Fruit fly (Drosophila melanogaster): Measurements from ENCODE around the gene GstD1.

DNA sequence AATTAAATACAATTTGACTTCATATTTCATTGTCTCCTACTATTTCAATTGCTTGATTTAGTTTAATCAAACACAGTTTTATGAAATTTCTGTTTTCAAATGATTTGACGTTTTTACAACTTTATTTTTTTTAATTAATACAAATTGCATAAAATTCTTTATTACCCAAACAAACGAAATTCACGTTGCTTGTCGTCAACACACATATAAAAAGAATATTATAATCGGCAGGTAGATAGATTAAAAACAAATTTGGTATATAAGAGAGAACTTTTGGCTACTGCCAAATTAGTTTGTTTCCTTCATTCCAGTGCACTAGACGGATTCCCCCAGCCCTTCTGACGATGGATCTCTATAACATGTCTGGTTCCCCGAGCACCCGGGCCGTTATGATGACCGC, 7.8 kb upstream of the GstD1 start, which contains the start of gene GstD6:
- no peak for TF ChIP-seq ttk (optimal IDR thresholded peaks at IDR 0.05)
- no peak for TF ChIP-seq psq (optimal IDR thresholded peaks at IDR 0.05)

All from Kc167 (cell line).